Worm (Caenorhabditis elegans): ENCODE results near the gene brf-1.

Gene brf-1

DNA sequence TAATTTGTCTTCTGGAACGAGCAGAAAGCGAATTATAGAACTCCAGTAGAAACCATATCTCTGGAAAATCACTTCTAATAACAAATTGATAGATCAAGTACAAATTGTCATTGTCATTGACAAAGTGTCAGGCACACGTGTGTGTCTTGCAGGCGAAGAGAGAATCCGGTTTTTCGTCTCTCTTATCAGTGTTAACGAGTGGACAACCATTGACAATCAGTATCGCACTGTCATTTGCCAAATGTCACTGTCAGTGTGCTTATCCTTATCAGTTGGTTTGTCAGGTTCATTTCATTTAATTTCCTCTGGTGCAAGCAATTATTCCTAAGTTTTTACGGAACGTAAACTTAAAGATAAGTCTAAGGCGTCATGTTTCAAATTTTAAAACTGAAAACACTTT lies 32.1 kb upstream of the brf-1 start:
- TF ChIP-seq pqm-1 (tag; optimal IDR thresholded peaks at IDR 0.05) (peak; percentile 50), ceh-9 (tag; optimal IDR thresholded peaks at IDR 0.05) (no peak), ztf-11 (tag; optimal IDR thresholded peaks at IDR 0.05) (no peak), nhr-23 (tag; optimal IDR thresholded peaks at IDR 0.05) (peak; percentile 32), nhr-77 (tag; optimal IDR thresholded peaks at IDR 0.05) (no peak), elt-2 (tag; optimal IDR thresholded peaks at IDR 0.05) (peak; percentile 79), mdl-1 (tag; optimal IDR thresholded peaks at IDR 0.05) (peak; percentile 3), nhr-76 (tag; optimal IDR thresholded peaks at IDR 0.05) (no peak), unc-39 (tag; optimal IDR thresholded peaks at IDR 0.05) (no peak), zag-1 (tag; optimal IDR thresholded peaks at IDR 0.05) (no peak), nhr-237 (tag; optimal IDR thresholded peaks at IDR 0.05) (no peak), skn-1 (tag; optimal IDR thresholded peaks at IDR 0.05) (no peak), nfya-1 (tag; optimal IDR thresholded peaks at IDR 0.05; ENCODE audit: insufficient read depth) (no peak), unc-62 (GFP tag; optimal IDR thresholded peaks at IDR 0.05) (no peak), fos-1 (tag; optimal IDR thresholded peaks at IDR 0.05) (no peak), lin-15B (tag; optimal IDR thresholded peaks at IDR 0.05) (no peak), ztf-4 (tag; optimal IDR thresholded peaks at IDR 0.05) (no peak), nhr-43 (tag; optimal IDR thresholded peaks at IDR 0.05; ENCODE audit: poor library complexity, severe bottlenecking) (peak; percentile 48), nhr-25 (tag; optimal IDR thresholded peaks at IDR 0.05) (peak; percentile 1), elt-3 (tag; optimal IDR thresholded peaks at IDR 0.05) (peak in 1 of 3 experiments; percentile 41), ceh-16 (tag; optimal IDR thresholded peaks at IDR 0.05) (no peak), R02D3.7 (tag; optimal IDR thresholded peaks at IDR 0.05) (no peak)

- TF ChIP-seq pqm-1 (tag; optimal IDR thresholded peaks at IDR 0.05) (peak; percentile 52), elt-2 (tag; optimal IDR thresholded peaks at IDR 0.05) (peak; percentile 80), nhr-237 (tag; optimal IDR thresholded peaks at IDR 0.05) (no peak)
Measured at ce11 chrII:7277257-7277656, 28.4 kb upstream of the brf-1 start.

- TF ChIP-seq nhr-23 (tag; optimal IDR thresholded peaks at IDR 0.05): peak; percentile 29
- peak; percentile 55 for TF ChIP-seq nhr-43 (tag; optimal IDR thresholded peaks at IDR 0.05; ENCODE audit: poor library complexity, severe bottlenecking)
- peak; percentile 45 for TF ChIP-seq nhr-25 (tag; optimal IDR thresholded peaks at IDR 0.05)
- no peak for TF ChIP-seq ceh-82 (tag; optimal IDR thresholded peaks at IDR 0.05)
Measured at ce11 chrII:7277925-7278324, 27.7 kb upstream of the brf-1 start.

ce11 chrII:7279808-7280207 lies 25.9 kb upstream of the brf-1 start:
- no peak for TF ChIP-seq ztf-4 (tag; optimal IDR thresholded peaks at IDR 0.05)
- peak; percentile 23 for TF ChIP-seq nhr-23 (tag; optimal IDR thresholded peaks at IDR 0.05)
- TF ChIP-seq nhr-43 (tag; optimal IDR thresholded peaks at IDR 0.05; ENCODE audit: poor library complexity, severe bottlenecking): peak; percentile 35
- no peak for TF ChIP-seq egl-27 (tag; optimal IDR thresholded peaks at IDR 0.05)

DNA sequence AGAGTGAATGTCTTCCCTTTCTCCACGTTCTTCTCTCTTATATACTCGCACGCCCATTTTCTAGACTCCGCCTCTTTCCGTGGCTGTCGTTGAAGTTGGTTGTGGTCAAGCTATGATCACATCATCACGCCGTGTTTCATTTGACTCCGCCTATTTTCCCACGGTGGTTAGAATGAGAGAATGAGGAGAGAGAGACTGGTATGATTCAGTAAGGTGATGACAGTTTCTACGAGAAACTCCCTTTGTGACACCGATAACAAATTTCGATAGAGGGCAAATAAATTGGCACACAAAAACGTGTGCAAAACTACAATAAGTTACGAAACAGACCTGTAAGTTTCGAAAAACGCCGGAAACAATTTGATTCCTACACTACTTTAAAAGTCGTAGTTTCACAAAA lies 25.1 kb upstream of the brf-1 start:
- TF ChIP-seq elt-2 (tag; optimal IDR thresholded peaks at IDR 0.05): peak; percentile 4
- TF ChIP-seq fkh-10 (GFP tag; optimal IDR thresholded peaks at IDR 0.05): no peak
- TF ChIP-seq jun-1 (tag; optimal IDR thresholded peaks at IDR 0.05): no peak
- TF ChIP-seq nfya-1 (tag; optimal IDR thresholded peaks at IDR 0.05; ENCODE audit: insufficient read depth): no peak
- TF ChIP-seq ztf-4 (tag; optimal IDR thresholded peaks at IDR 0.05): no peak
- TF ChIP-seq fos-1 (tag; optimal IDR thresholded peaks at IDR 0.05): peak; percentile 20
- TF ChIP-seq egl-5 (tag; optimal IDR thresholded peaks at IDR 0.05): no peak
- no peak for TF ChIP-seq unc-62 (GFP tag; optimal IDR thresholded peaks at IDR 0.05)

ce11 chrII:7283063-7283462 lies 22.6 kb upstream of the brf-1 start:
- TF ChIP-seq nhr-237 (tag; optimal IDR thresholded peaks at IDR 0.05) (no peak), ZK546.5 (tag; optimal IDR thresholded peaks at IDR 0.05) (no peak), pha-4 (tag; optimal IDR thresholded peaks at IDR 0.05) (peak; percentile 67)

DNA sequence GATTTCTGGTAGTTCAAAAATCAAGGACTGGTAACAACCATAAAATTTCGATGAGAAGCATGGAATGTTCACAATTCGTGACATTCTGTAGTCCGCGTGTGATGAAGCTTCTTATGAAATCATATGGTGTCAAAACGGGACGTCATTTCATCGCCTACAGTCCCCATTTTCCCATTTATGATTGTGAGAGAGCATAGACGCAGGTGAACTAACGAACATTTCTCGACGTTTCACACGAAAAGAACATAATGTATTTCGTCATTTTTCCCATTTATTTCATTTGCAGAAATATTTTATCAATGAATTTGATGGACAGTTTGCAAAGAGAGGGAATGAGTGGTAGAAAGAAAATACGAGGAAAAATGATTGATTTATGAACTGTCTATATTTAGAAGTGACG lies 18.5 kb upstream of the brf-1 start:
- TF ChIP-seq unc-39 (tag; optimal IDR thresholded peaks at IDR 0.05) (no peak), nhr-43 (tag; optimal IDR thresholded peaks at IDR 0.05; ENCODE audit: poor library complexity, severe bottlenecking) (peak; percentile 6), elt-2 (tag; optimal IDR thresholded peaks at IDR 0.05) (peak; percentile 49)
